Worm (Caenorhabditis elegans): ENCODE measurements around the gene pdha-1.

pdha-1 gene

ce11 chrII:8106921-8107695 lies 41.0 kb downstream of the pdha-1 start, which contains the start of the genes chst-1 and C41C4.9 (continued):
- TF ChIP-seq nhr-48 (tag; optimal IDR thresholded peaks at IDR 0.05): peak; percentile 56
- TF ChIP-seq mep-1 (tag; optimal IDR thresholded peaks at IDR 0.05): peak; percentile 78
- TF ChIP-seq nhr-6 (tag; optimal IDR thresholded peaks at IDR 0.05): peak; percentile 79
- no peak for TF ChIP-seq set-16 (GFP tag; IDR thresholded peaks at IDR 0.05)
- peak; percentile 91 for TF ChIP-seq arid-1 (GFP tag; conservative IDR thresholded peaks at IDR 0.05)
- TF ChIP-seq nhr-10 (tag; optimal IDR thresholded peaks at IDR 0.05): no peak
- no peak for TF ChIP-seq attf-4 (tag; optimal IDR thresholded peaks at IDR 0.05)
- peak; percentile 25 for TF ChIP-seq nhr-28 (tag; optimal IDR thresholded peaks at IDR 0.05)
- TF ChIP-seq cey-2 (tag; optimal IDR thresholded peaks at IDR 0.05; ENCODE audit: borderline replicate concordance, insufficient read depth): no peak
- TF ChIP-seq F44E2.7 (GFP tag; IDR thresholded peaks at IDR 0.05): peak; percentile 93
- peak; percentile 76; the same call in 1 of the 2 replicates for TF ChIP-seq mdt-29 (GFP tag; IDR thresholded peaks at IDR 0.05)
- peak; percentile 79 for TF ChIP-seq aly-2 (tag; optimal IDR thresholded peaks at IDR 0.05)
- TF ChIP-seq zfp-2 (tag; optimal IDR thresholded peaks at IDR 0.05): peak; percentile 49
- peak; percentile 84 for TF ChIP-seq nhr-102 (tag; optimal IDR thresholded peaks at IDR 0.05)
- peak; percentile 94 for TF ChIP-seq vab-7 (GFP tag; IDR thresholded peaks at IDR 0.05)
- TF ChIP-seq lin-15B (tag; optimal IDR thresholded peaks at IDR 0.05): no peak
- 0 out of 2 replicates have a peak, but pooled peaks have one; percentile 70 for TF ChIP-seq daf-8 (GFP tag; IDR thresholded peaks at IDR 0.05)
- peak; percentile 87 for TF ChIP-seq daf-19 (GFP tag; conservative IDR thresholded peaks at IDR 0.05)
- no peak; the same call in 1 of the 2 replicates for TF ChIP-seq egl-43 (GFP tag; IDR thresholded peaks at IDR 0.05)
- TF ChIP-seq zip-2 (tag; optimal IDR thresholded peaks at IDR 0.05): no peak
- TF ChIP-seq hlh-30 (tag; optimal IDR thresholded peaks at IDR 0.05; ENCODE audit: insufficient read depth): peak; percentile 71
- TF ChIP-seq mes-2 (tag; optimal IDR thresholded peaks at IDR 0.05; ENCODE audit: poor library complexity, severe bottlenecking): peak; percentile 91
- TF ChIP-seq ZK546.5 (tag; optimal IDR thresholded peaks at IDR 0.05): no peak
- TF ChIP-seq fkh-10 (GFP tag; optimal IDR thresholded peaks at IDR 0.05): no peak
- peak; percentile 83 for TF ChIP-seq zfp-3 (GFP tag; conservative IDR thresholded peaks at IDR 0.05)
- TF ChIP-seq Y105C5A.15 (GFP tag; IDR thresholded peaks at IDR 0.05): peak; percentile 95
- peak; percentile 80 for TF ChIP-seq ceh-20 (GFP tag; IDR thresholded peaks at IDR 0.05)
- peak; percentile 89; the same call in 1 of the 2 replicates for TF ChIP-seq snpc-1.2 (GFP tag; IDR thresholded peaks at IDR 0.05)
- TF ChIP-seq nhr-77 (tag; optimal IDR thresholded peaks at IDR 0.05): peak; percentile 13
- no peak for TF ChIP-seq egl-27 (tag; optimal IDR thresholded peaks at IDR 0.05)
- TF ChIP-seq mxl-3 (GFP tag; optimal IDR thresholded peaks at IDR 0.05): peak; percentile 82
- TF ChIP-seq ctbp-1 (GFP tag; IDR thresholded peaks at IDR 0.05): peak; percentile 83
- TF ChIP-seq snpc-4 (tag; optimal IDR thresholded peaks at IDR 0.05): peak; percentile 3
- no peak for TF ChIP-seq ama-1 (optimal IDR thresholded peaks at IDR 0.05)
- peak; percentile 71 for TF ChIP-seq nhr-25 (tag; optimal IDR thresholded peaks at IDR 0.05; ENCODE audit: borderline replicate concordance, insufficient read depth)
- TF ChIP-seq F10B5.3 (tag; optimal IDR thresholded peaks at IDR 0.05): peak; percentile 48
- peak; percentile 81; the same call in 1 of the 2 replicates for TF ChIP-seq D1046.2 (GFP tag; IDR thresholded peaks at IDR 0.05)
- peak; percentile 87 for TF ChIP-seq pha-4 (GFP tag; IDR thresholded peaks at IDR 0.05)
- TF ChIP-seq pha-4 (tag; optimal IDR thresholded peaks at IDR 0.05): no peak
- TF ChIP-seq hmg-1.1 (GFP tag; IDR thresholded peaks at IDR 0.05): peak; percentile 76
- peak; percentile 51; the same call in 1 of the 2 replicates for TF ChIP-seq lin-29 (GFP tag; IDR thresholded peaks at IDR 0.05)
- TF ChIP-seq ztf-11 (tag; optimal IDR thresholded peaks at IDR 0.05): no peak
- peak; percentile 77 to 84 for TF ChIP-seq daf-16 (GFP tag; optimal IDR thresholded peaks at IDR 0.05)
- TF ChIP-seq daf-16 (tag; optimal IDR thresholded peaks at IDR 0.05): peak; percentile 69
- TF ChIP-seq lin-38 (GFP tag; IDR thresholded peaks at IDR 0.05): no peak; the same call in 1 of the 2 replicates
- TF ChIP-seq ceh-62 (tag; optimal IDR thresholded peaks at IDR 0.05): no peak
- TF ChIP-seq lin-39 (tag; optimal IDR thresholded peaks at IDR 0.05): no peak
- TF ChIP-seq tra-1 (GFP tag; IDR thresholded peaks at IDR 0.05): peak; percentile 93
- TF ChIP-seq F26F4.8 (GFP tag; conservative IDR thresholded peaks at IDR 0.05): peak; percentile 97
- peak; percentile 79; the same call in 1 of the 2 replicates for TF ChIP-seq ceh-44 (GFP tag; IDR thresholded peaks at IDR 0.05)
